Fruit fly (Drosophila melanogaster) whole organism, embryonic: ENCODE measurements around the gene CG31898.
A peak's percentile ranks its signal among the peaks of the same experiment; 100 is the strongest.

Experiments used
- Bgb ChIP-seq: fragments of 200-800 bp; sonication (Bioruptor generic); IDR thresholded peaks from 2 replicates; pipeline ENCODE4 v1.3.6; 2022; ENCODE audit warnings: missing biosample characterization, missing genetic modification characterization; ENCODE audit not compliant: partially characterized antibody
- CG11504 ChIP-seq: fragments of 200-800 bp; sonication (Bioruptor generic); optimal IDR thresholded peaks from 3 replicates; lab custom pipeline; 2019; ENCODE audit warnings: missing biosample characterization, mild to moderate bottlenecking, missing genetic modification characterization, moderate library complexity
- CG1233 ChIP-seq: fragments of 200-800 bp; sonication (Bioruptor generic); optimal IDR thresholded peaks from 4 replicates; lab custom pipeline; 2018; ENCODE audit warnings: missing biosample characterization, mild to moderate bottlenecking, missing genetic modification characterization
- CG3726 ChIP-seq: fragments of 200-800 bp; sonication (Bioruptor generic); IDR thresholded peaks from 3 replicates; pipeline ENCODE4, ENCODE4 v1.3.6; 2022; ENCODE audit warnings: missing biosample characterization, missing genetic modification characterization
- CG5245 ChIP-seq: fragments of 200-800 bp; sonication (Bioruptor generic); optimal IDR thresholded peaks from 3 replicates; lab custom pipeline; 2016; ENCODE audit warnings: missing biosample characterization, missing genetic modification characterization
- CG8359 ChIP-seq: fragments of 200-800 bp; sonication (Bioruptor generic); optimal IDR thresholded peaks from 2 replicates; lab custom pipeline; 2017; ENCODE audit warnings: missing biosample characterization, mild to moderate bottlenecking, missing genetic modification characterization, borderline replicate concordance
- Side ChIP-seq: fragments of 200-800 bp; sonication (Bioruptor generic); optimal IDR thresholded peaks from 2 replicates; lab custom pipeline; 2016; ENCODE audit warnings: missing biosample characterization, missing genetic modification characterization
- bsh ChIP-seq, 2 experiments: fragments of 200-800 bp; sonication (Bioruptor generic); optimal IDR thresholded peaks; 2 replicates each; lab custom pipeline; 2017 to 2018; ENCODE audit warnings: mild to moderate bottlenecking in 2 of 2, missing biosample characterization in 2 of 2, missing genetic modification characterization in 2 of 2, moderate library complexity in 1 of 2
- disco-r ChIP-seq: fragments of 200-800 bp; sonication (Bioruptor generic); optimal IDR thresholded peaks from 2 replicates; lab custom pipeline; 2016; ENCODE audit warnings: missing biosample characterization, missing genetic modification characterization
- dm ChIP-seq: fragments of 200-800 bp; sonication (Bioruptor generic); optimal IDR thresholded peaks from 3 replicates; lab custom pipeline; 2016; ENCODE audit warnings: missing biosample characterization, missing genetic modification characterization
- peb ChIP-seq: fragments of 200-800 bp; sonication (Bioruptor generic); IDR thresholded peaks from 2 replicates; pipeline ENCODE4 v1.3.6; 2022; ENCODE audit warnings: missing biosample characterization, missing genetic modification characterization
- slou ChIP-seq: fragments of 200-800 bp; sonication (Bioruptor generic); optimal IDR thresholded peaks from 3 replicates; lab custom pipeline; 2016; ENCODE audit warnings: missing biosample characterization, missing genetic modification characterization
- tin ChIP-seq: fragments of 200-800 bp; sonication (Bioruptor generic); optimal IDR thresholded peaks from 3 replicates; lab custom pipeline; 2016; ENCODE audit warnings: missing biosample characterization, missing genetic modification characterization
- yki ChIP-seq: fragments of >200 bp; optimal IDR thresholded peaks from 3 replicates; lab custom pipeline; 2018

dm6 chr2L:8416350-8417046, 16.3 kb downstream of the CG31898 start:
- TF ChIP-seq dm (GFP tag; lab: Kevin White, UChicago) = no peak
- no peak for TF ChIP-seq CG11504 (tag; lab: Kevin White, UChicago)
- no peak for TF ChIP-seq peb (GFP tag; lab: Robert Waterston, UW)
- peak; percentile 5 for TF ChIP-seq tin
- TF ChIP-seq slou (GFP tag; lab: Kevin White, UChicago) = no peak
- TF ChIP-seq bsh (GFP tag; optimal IDR thresholded peaks at IDR 0.05; lab: Kevin White, UChicago) = peak in 1 of 2 experiments; percentile 70
- no peak for TF ChIP-seq Side (GFP tag; lab: Kevin White, UChicago)
- TF ChIP-seq yki = peak; percentile 1
- TF ChIP-seq Bgb = no peak
- TF ChIP-seq CG1233 (GFP tag; lab: Kevin White, UChicago) = no peak
- no peak for TF ChIP-seq CG3726
- peak; percentile 36 for TF ChIP-seq CG5245 (GFP tag; lab: Kevin White, UChicago)
- TF ChIP-seq disco-r (GFP tag; lab: Kevin White, UChicago) = no peak
- TF ChIP-seq CG8359 = no peak
